Worm (Caenorhabditis elegans) whole organism, L3 larva: ENCODE results near the gene str-108.

Source experiments
- fkh-10 ChIP-seq: sonication (generic microtip); optimal IDR thresholded peaks from 2 replicates; lab custom pipeline; 2017; ENCODE audit warnings: missing biosample characterization, missing genetic modification reagents, missing genetic modification characterization
- snpc-4 ChIP-seq: fragments of 150-350 bp; optimal IDR thresholded peaks from 2 replicates; lab custom pipeline; 2014; ENCODE audit warnings: missing biosample characterization, missing genetic modification characterization
- unc-62 ChIP-seq: fragments of 150-350 bp; sonication (generic microtip); optimal IDR thresholded peaks from 4 replicates; lab custom pipeline; 2014; ENCODE audit warnings: missing biosample characterization, missing genetic modification reagents, missing genetic modification characterization
- ztf-4 ChIP-seq: fragments of 150-350 bp; optimal IDR thresholded peaks from 2 replicates; lab custom pipeline; 2014; ENCODE audit warnings: missing biosample characterization, missing genetic modification characterization

- TF ChIP-seq ztf-4 (tag; lab: Kevin White, UChicago) (no peak), snpc-4 (tag; lab: Kevin White, UChicago) (no peak), unc-62 (GFP tag; lab: Kevin White, UChicago) (no peak), fkh-10 (no peak)
These were observed 45.7 kb downstream of the str-108 start for ce11 chrV:16211713-16212112.
